Worm (Caenorhabditis elegans) whole organism, young adult: Measurements from ENCODE around the gene sre-43.

Source experiments
- F23B12.7 ChIP-seq: sonication (generic microtip); optimal IDR thresholded peaks from 2 replicates; lab custom pipeline; 2017; ENCODE audit warnings: missing genetic modification characterization, mild to moderate bottlenecking, missing compliant biosample characterization, antibody characterized with exemption, moderate library complexity; ENCODE audit not compliant: insufficient read depth
- F55B11.4 ChIP-seq: sonication (generic microtip); optimal IDR thresholded peaks from 2 replicates; lab custom pipeline; 2016; ENCODE audit warnings: missing compliant biosample characterization, missing genetic modification characterization, borderline replicate concordance; ENCODE audit not compliant: insufficient read depth
- F57C9.4 ChIP-seq: sonication (generic microtip); optimal IDR thresholded peaks from 2 replicates; lab custom pipeline; 2017; ENCODE audit warnings: mild to moderate bottlenecking, missing genetic modification characterization, missing compliant biosample characterization
- K11D2.4 ChIP-seq: fragments of 200-800 bp; sonication (Bioruptor generic); IDR thresholded peaks from 2 replicates; pipeline ENCODE4 v1.3.6; 2022; ENCODE audit warnings: missing genetic modification reagents, missing genetic modification characterization, missing compliant biosample characterization
- Y79H2A.3 ChIP-seq: fragments of 200-800 bp; sonication (Bioruptor generic); conservative IDR thresholded peaks from 2 replicates; pipeline ENCODE4 v1.3.6; 2022; ENCODE audit warnings: missing genetic modification reagents, missing genetic modification characterization, missing compliant biosample characterization
- attf-3 ChIP-seq: fragments of 200-800 bp; sonication (Bioruptor generic); conservative IDR thresholded peaks from 2 replicates; pipeline ENCODE4 v1.3.6; 2022; ENCODE audit warnings: missing genetic modification reagents, missing genetic modification characterization, missing compliant biosample characterization
- attf-5 ChIP-seq: fragments of 200-800 bp; sonication (Bioruptor generic); optimal IDR thresholded peaks from 2 replicates; lab custom pipeline; 2018; ENCODE audit warnings: mild to moderate bottlenecking, missing genetic modification characterization, missing compliant biosample characterization
- ccch-3 ChIP-seq: fragments of 200-800 bp; sonication (Bioruptor generic); optimal IDR thresholded peaks from 2 replicates; lab custom pipeline; 2018; ENCODE audit warnings: mild to moderate bottlenecking, missing genetic modification characterization, missing compliant biosample characterization
- ceh-100 ChIP-seq: fragments of 200-800 bp; sonication (Bioruptor generic); IDR thresholded peaks from 2 replicates; pipeline ENCODE4 v1.3.6; 2022; ENCODE audit warnings: missing genetic modification reagents, missing genetic modification characterization, missing compliant biosample characterization
- ceh-79 ChIP-seq: sonication (generic microtip); optimal IDR thresholded peaks from 2 replicates; lab custom pipeline; 2017; ENCODE audit warnings: mild to moderate bottlenecking, missing genetic modification characterization, missing compliant biosample characterization
- ceh-91 ChIP-seq: fragments of 200-800 bp; sonication (Bioruptor generic); IDR thresholded peaks from 2 replicates; pipeline ENCODE4 v1.3.6; 2022; ENCODE audit warnings: missing genetic modification reagents, missing genetic modification characterization, missing compliant biosample characterization
- chd-7 ChIP-seq: sonication (generic microtip); optimal IDR thresholded peaks from 2 replicates; lab custom pipeline; 2016; ENCODE audit warnings: mild to moderate bottlenecking, missing genetic modification characterization, moderate library complexity, missing compliant biosample characterization
- dpl-1 ChIP-seq: fragments of 150-350 bp; optimal IDR thresholded peaks from 2 replicates; lab custom pipeline; 2014; ENCODE audit warnings: missing biosample characterization, missing genetic modification reagents, missing genetic modification characterization
- efl-1 ChIP-seq: fragments of 150-350 bp; optimal IDR thresholded peaks from 2 replicates; lab custom pipeline; 2014; ENCODE audit warnings: missing biosample characterization, missing genetic modification reagents, missing genetic modification characterization
- egl-44 ChIP-seq: fragments of 200-800 bp; sonication (Bioruptor generic); IDR thresholded peaks from 2 replicates; pipeline ENCODE4 v1.3.6; 2022; ENCODE audit warnings: missing genetic modification reagents, missing genetic modification characterization, missing compliant biosample characterization
- egrh-3 ChIP-seq: fragments of 200-800 bp; sonication (Bioruptor generic); IDR thresholded peaks from 2 replicates; pipeline ENCODE4 v1.3.6; 2022; ENCODE audit warnings: missing genetic modification reagents, missing genetic modification characterization, missing compliant biosample characterization
- ekl-4 ChIP-seq: fragments of 200-800 bp; sonication (Bioruptor generic); IDR thresholded peaks from 2 replicates; pipeline ENCODE4 v1.3.6; 2022; ENCODE audit warnings: missing genetic modification reagents, missing genetic modification characterization, missing compliant biosample characterization
- hsf-1 ChIP-seq: fragments of 200-800 bp; sonication (Bioruptor generic); IDR thresholded peaks from 2 replicates; pipeline ENCODE4 v1.3.6; 2022; ENCODE audit warnings: missing genetic modification reagents, missing genetic modification characterization, missing compliant biosample characterization
- lag-1 ChIP-seq: fragments of 200-800 bp; sonication (Bioruptor generic); IDR thresholded peaks from 2 replicates; pipeline ENCODE4 v1.3.6; 2022; ENCODE audit warnings: missing genetic modification reagents, missing genetic modification characterization, missing compliant biosample characterization
- lin-35 ChIP-seq, 3 experiments: fragments of 150-350 bp in 2 of 3; sonication (generic microtip) in 1 of 3; optimal IDR thresholded peaks; 2 replicates each; lab custom pipeline; 2014 to 2018; ENCODE audit warnings: missing biosample characterization in 3 of 3, missing genetic modification characterization in 3 of 3, missing genetic modification reagents in 3 of 3
- lsl-1 ChIP-seq: fragments of 200-800 bp; sonication (Bioruptor generic); optimal IDR thresholded peaks from 2 replicates; lab custom pipeline; 2018; ENCODE audit warnings: mild to moderate bottlenecking, missing genetic modification characterization, moderate library complexity, missing compliant biosample characterization
- madf-6 ChIP-seq: fragments of 200-800 bp; sonication (Bioruptor generic); IDR thresholded peaks from 2 replicates; pipeline ENCODE4 v1.3.6; 2022; ENCODE audit warnings: missing genetic modification reagents, missing genetic modification characterization, missing compliant biosample characterization
- nfyb-1 ChIP-seq: fragments of 200-800 bp; sonication (Bioruptor generic); IDR thresholded peaks from 2 replicates; pipeline ENCODE4 v1.3.6; 2022; ENCODE audit warnings: missing genetic modification reagents, missing genetic modification characterization, missing compliant biosample characterization
- nhr-80 ChIP-seq: sonication (generic microtip); optimal IDR thresholded peaks from 2 replicates; lab custom pipeline; 2016; ENCODE audit warnings: missing genetic modification characterization, missing compliant biosample characterization
- pbrm-1 ChIP-seq: fragments of 200-800 bp; sonication (Bioruptor generic); IDR thresholded peaks from 2 replicates; pipeline ENCODE4 v1.3.6; 2022; ENCODE audit warnings: missing genetic modification reagents, missing genetic modification characterization, missing compliant biosample characterization
- pha-4 ChIP-seq: fragments of 150-350 bp; sonication (generic microtip); optimal IDR thresholded peaks from 2 replicates; lab custom pipeline; 2014; ENCODE audit warnings: missing biosample characterization, missing genetic modification reagents, missing genetic modification characterization
- rcor-1 ChIP-seq: fragments of 200-800 bp; sonication (Bioruptor generic); IDR thresholded peaks from 2 replicates; pipeline ENCODE4 v1.3.6; 2022; ENCODE audit warnings: missing genetic modification reagents, missing genetic modification characterization, missing compliant biosample characterization
- repo-1 ChIP-seq: sonication (generic microtip); optimal IDR thresholded peaks from 2 replicates; lab custom pipeline; 2017; ENCODE audit warnings: mild to moderate bottlenecking, missing genetic modification characterization, missing compliant biosample characterization
- rpc-1 ChIP-seq, 2 experiments: fragments of 150-350 bp in 1 of 2; sonication (generic microtip) in 1 of 2; optimal IDR thresholded peaks; 2 replicates each; lab custom pipeline; 2014 to 2018; ENCODE audit warnings: missing biosample characterization in 1 of 2, missing genetic modification characterization in 1 of 2, missing genetic modification reagents in 1 of 2, missing genotype in 1 of 2
- snpc-4 ChIP-seq, 5 experiments: fragments of 150-350 bp in 1 of 5; sonication (generic microtip) in 4 of 5; optimal IDR thresholded peaks; 2 replicates each; lab custom pipeline; 2014 to 2018; ENCODE audit warnings: missing genetic modification characterization in 5 of 5, missing biosample characterization in 3 of 5, antibody characterized with exemption in 2 of 5, mild to moderate bottlenecking in 2 of 5, missing compliant biosample characterization in 2 of 5, missing genotype in 2 of 5, moderate library complexity in 2 of 5, missing genetic modification reagents in 1 of 5
- tbp1 ChIP-seq: fragments of 200-800 bp; sonication (Bioruptor generic); optimal IDR thresholded peaks from 2 replicates; lab custom pipeline; 2018; ENCODE audit warnings: mild to moderate bottlenecking, missing genetic modification characterization, missing compliant biosample characterization
- tlf-1 ChIP-seq: fragments of 200-800 bp; sonication (Bioruptor generic); optimal IDR thresholded peaks from 2 replicates; lab custom pipeline; 2018; ENCODE audit warnings: mild to moderate bottlenecking, missing genetic modification characterization, missing compliant biosample characterization
- zfh-2 ChIP-seq: fragments of 200-800 bp; sonication (Bioruptor generic); conservative IDR thresholded peaks from 2 replicates; pipeline ENCODE4 v1.3.6; 2022; ENCODE audit warnings: missing genetic modification reagents, missing genetic modification characterization, missing compliant biosample characterization
- ztf-26 ChIP-seq: sonication (generic microtip); optimal IDR thresholded peaks from 2 replicates; lab custom pipeline; 2017; ENCODE audit warnings: missing genetic modification characterization, missing compliant biosample characterization
- ztf-3 ChIP-seq: fragments of 200-800 bp; sonication (Bioruptor generic); optimal IDR thresholded peaks from 2 replicates; lab custom pipeline; 2018; ENCODE audit warnings: mild to moderate bottlenecking, missing genetic modification characterization, missing compliant biosample characterization

The sre-43 gene

DNA sequence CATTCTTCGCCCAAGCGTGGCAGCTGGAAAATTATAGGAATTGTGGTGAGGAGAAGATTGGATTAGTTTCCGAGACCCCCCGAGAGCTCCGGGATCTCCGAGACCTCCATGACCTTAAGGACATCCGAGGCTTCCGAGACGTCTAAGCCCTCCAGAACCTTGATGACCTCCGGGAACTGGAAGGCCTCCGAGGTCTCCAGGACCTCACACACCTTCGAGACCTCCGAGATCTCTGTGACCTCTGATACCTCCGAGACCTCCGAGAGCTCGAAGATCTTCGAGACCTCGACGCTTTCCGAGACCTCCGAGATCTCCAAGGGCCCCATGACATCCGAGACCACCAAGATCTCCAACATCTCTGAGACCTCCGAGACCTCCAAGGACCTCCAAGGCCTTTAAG lies 13.4 kb upstream of the sre-43 start:
- TF ChIP-seq egrh-3 (GFP tag; lab: Robert Waterston, UW) (peak; percentile 79), zfh-2 (peak; percentile 72; the same call in 1 of the 2 replicates), tlf-1 (GFP tag; lab: Kevin White, UChicago) (no peak)

DNA sequence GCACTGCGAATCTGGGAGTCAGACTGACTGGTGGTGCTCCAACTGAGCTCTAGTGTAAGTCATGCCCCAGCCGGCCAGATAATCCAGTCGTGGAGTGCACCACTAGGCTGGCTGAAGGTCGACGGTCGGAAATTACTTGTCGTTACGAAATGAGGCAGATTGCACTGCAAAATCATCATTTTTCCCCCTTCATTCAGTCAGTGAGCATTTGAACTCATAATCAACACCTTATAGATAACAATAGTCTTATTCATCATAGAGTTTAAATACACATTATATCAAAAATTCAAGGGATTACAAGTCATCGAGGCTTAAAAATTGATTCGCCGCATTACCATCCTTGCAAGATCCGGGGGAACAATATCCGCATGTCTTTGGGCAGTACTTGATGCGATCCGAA lies 12.9 kb upstream of the sre-43 start:
- TF ChIP-seq nhr-80 (tag; lab: Kevin White, UChicago) (no peak), F57C9.4 (tag; lab: Kevin White, UChicago) (no peak)

DNA sequence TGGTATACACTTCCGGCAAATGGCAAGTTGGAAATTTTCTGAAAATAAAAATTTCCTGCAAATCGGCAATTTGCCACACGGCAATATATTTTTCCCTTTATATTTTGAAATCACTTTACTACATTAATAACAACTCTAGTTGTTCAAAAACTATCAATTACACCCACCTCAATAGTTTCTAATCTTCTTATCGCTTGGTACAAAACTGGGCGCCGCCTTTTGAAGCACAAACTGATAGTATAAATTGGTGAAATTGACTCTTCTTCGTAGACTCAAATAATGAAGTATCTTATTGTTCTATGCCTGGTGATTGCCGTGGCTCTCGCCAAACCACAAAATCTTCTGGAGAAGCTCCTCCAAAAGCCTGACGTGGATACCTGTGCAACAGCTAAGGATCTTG lies 12.2 kb upstream of the sre-43 start, which contains the start of gene Y39G8B.9:
Gene Y39G8B.9 (plus strand): TSS at position 269 of the 400 bp plus-strand sequence.
- TF ChIP-seq nhr-80 (tag; lab: Kevin White, UChicago) (peak; percentile 25), rcor-1 (GFP tag; lab: Robert Waterston, UW) (no peak)

DNA sequence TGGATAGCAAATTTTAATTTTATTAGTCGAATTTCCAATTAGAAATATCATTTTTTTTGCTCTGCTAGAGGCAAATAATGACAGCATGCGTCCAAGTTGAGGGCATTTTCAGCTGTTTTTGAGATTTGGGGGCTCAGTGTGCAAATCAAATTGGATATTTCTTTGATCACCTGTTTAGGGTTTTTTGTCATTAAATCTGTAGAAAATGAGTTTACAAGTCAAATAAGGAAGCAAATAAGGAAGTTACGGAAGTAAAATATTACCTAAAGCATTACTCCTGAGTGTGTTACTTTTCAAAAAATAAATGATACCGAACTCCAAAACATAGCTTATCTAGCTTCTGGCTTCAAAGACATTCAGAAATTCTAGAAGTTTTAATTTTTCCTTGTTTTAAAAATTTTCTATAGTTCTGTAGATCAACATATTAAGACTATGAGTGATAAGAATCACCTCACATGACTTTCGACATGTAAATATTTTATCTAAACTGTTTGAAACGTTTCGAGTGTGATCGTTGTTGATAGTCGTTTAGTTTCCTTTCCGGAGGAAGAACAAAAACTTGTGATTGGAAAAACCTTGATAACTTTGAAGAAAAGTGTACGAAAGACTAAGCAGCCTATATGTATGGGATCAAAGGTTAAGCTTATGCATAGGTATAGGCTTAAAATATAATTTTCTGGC lies 11.1 kb upstream of the sre-43 start, which contains the start of gene sre-48:
Gene sre-48 (minus strand): TSS at position 51 of the 681 bp plus-strand sequence.
- TF ChIP-seq ceh-79 (tag; lab: Kevin White, UChicago) (no peak), madf-6 (GFP tag; lab: Robert Waterston, UW) (no peak), tlf-1 (GFP tag; lab: Kevin White, UChicago) (no peak)

DNA sequence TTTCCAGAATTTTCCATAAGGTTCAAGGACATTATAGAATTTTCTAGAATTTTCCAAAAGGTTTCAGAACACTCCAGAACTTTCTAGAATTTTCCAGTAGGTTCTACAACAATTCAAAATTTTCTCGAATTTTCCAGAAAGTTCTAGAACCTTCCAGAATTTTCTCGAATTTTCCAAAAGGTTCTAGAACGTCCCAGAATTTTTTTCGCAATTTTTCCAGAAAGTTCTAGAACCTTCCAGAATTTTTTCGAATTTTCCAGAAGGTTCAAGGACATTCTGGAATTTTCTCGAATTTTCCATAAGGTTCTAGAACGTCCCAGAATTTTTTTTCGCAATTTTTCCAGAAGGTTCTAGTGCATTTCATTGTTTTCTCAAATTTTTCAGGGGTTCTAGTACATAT lies 8.8 kb upstream of the sre-43 start:
- TF ChIP-seq zfh-2 (no peak), egl-44 (no peak), attf-3 (GFP tag; lab: Robert Waterston, UW) (no peak), hsf-1 (GFP tag; lab: Robert Waterston, UW) (peak; percentile 93), K11D2.4 (GFP tag; lab: Robert Waterston, UW) (no peak), rpc-1 (optimal IDR thresholded peaks at IDR 0.05; lab: Kevin White, UChicago) (peak; percentile 31), rpc-1 (tag; optimal IDR thresholded peaks at IDR 0.05; lab: Kevin White, UChicago) (no peak), ztf-26 (tag; lab: Kevin White, UChicago) (no peak), pbrm-1 (no peak), tlf-1 (GFP tag; lab: Kevin White, UChicago) (no peak), Y79H2A.3 (no peak)
- TF ChIP-seq, all 124 proteins: peak for 2

DNA sequence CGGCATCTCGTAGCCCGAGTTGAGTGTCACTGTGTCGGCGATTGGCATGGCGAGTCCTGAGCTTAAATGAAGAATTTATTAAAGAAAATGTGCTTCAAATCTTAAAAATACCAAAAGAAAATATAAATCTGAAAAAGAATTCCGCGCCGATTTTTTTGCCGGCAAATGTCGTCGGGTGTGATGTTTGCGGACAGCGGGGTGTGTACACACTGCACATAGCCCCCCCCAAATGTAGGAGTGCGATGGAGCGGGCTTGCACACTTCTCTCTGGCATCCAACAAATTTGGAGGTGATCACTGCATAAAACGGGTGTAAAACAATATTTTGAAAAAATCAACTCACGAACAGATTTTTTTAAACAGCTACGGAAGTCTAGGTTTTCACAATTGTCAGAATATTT lies 7.3 kb upstream of the sre-43 start, which contains the start of gene Y39G8B.2:
Gene Y39G8B.2 (minus strand): TSS at position 61 of the 400 bp plus-strand sequence.
- TF ChIP-seq lsl-1 (GFP tag; lab: Kevin White, UChicago) = no peak
- TF ChIP-seq F23B12.7 (tag; lab: Kevin White, UChicago) = peak; percentile 30
- no peak for TF ChIP-seq rpc-1 (optimal IDR thresholded peaks at IDR 0.05; lab: Kevin White, UChicago)
- no peak for TF ChIP-seq rpc-1 (tag; optimal IDR thresholded peaks at IDR 0.05; lab: Kevin White, UChicago)
- TF ChIP-seq ztf-3 = no peak
- TF ChIP-seq F55B11.4 (tag; lab: Kevin White, UChicago) = no peak
- peak; percentile 95 for TF ChIP-seq attf-5 (GFP tag; lab: Kevin White, UChicago)
- no peak for TF ChIP-seq ceh-91 (GFP tag; lab: Robert Waterston, UW)
- peak; percentile 74 for TF ChIP-seq nhr-80 (tag; lab: Kevin White, UChicago)
- TF ChIP-seq rcor-1 (GFP tag; lab: Robert Waterston, UW) = peak; percentile 47; the same call in 1 of the 2 replicates
- TF ChIP-seq ccch-3 (GFP tag; lab: Kevin White, UChicago) = no peak
- TF ChIP-seq snpc-4 (GFP tag; optimal IDR thresholded peaks at IDR 0.05; lab: Kevin White, UChicago) = no peak
- peak in 1 of 4 experiments; percentile 74 for TF ChIP-seq snpc-4 (tag; optimal IDR thresholded peaks at IDR 0.05; lab: Kevin White, UChicago)
- TF ChIP-seq repo-1 (tag; lab: Kevin White, UChicago) = no peak
- TF ChIP-seq K11D2.4 (GFP tag; lab: Robert Waterston, UW) = peak; percentile 50; the same call in 1 of the 2 replicates
- peak; percentile 63 for TF ChIP-seq ceh-100 (GFP tag; lab: Robert Waterston, UW)
- 0 out of 2 replicates have a peak, but pooled peaks have one; percentile 26 for TF ChIP-seq attf-3 (GFP tag; lab: Robert Waterston, UW)
- peak; percentile 41 for TF ChIP-seq dpl-1 (GFP tag; lab: Kevin White, UChicago)
- TF ChIP-seq lag-1 (GFP tag; lab: Robert Waterston, UW) = no peak
- no peak for TF ChIP-seq egl-44
- peak; percentile 40 for TF ChIP-seq efl-1
- peak; percentile 69 for TF ChIP-seq nfyb-1 (GFP tag; lab: Robert Waterston, UW)
- TF ChIP-seq tbp1 (GFP tag; lab: Kevin White, UChicago) = peak; percentile 45
- TF ChIP-seq chd-7 (tag; lab: Kevin White, UChicago) = peak; percentile 1
- peak; percentile 44; the same call in 1 of the 2 replicates for TF ChIP-seq ekl-4
- TF ChIP-seq pha-4 (tag; lab: Kevin White, UChicago) = peak; percentile 60
- peak in 1 of 3 experiments; percentile 72 for TF ChIP-seq lin-35 (GFP tag; optimal IDR thresholded peaks at IDR 0.05; lab: Kevin White, UChicago)
